Worm (Caenorhabditis elegans): ENCODE results near the gene pmk-2.
"Not testable (repeated sequence)": the region's sequence is repeated elsewhere in the genome, so short reads cannot be mapped to it uniquely, and the experiment has no call there.

The pmk-2 gene

DNA sequence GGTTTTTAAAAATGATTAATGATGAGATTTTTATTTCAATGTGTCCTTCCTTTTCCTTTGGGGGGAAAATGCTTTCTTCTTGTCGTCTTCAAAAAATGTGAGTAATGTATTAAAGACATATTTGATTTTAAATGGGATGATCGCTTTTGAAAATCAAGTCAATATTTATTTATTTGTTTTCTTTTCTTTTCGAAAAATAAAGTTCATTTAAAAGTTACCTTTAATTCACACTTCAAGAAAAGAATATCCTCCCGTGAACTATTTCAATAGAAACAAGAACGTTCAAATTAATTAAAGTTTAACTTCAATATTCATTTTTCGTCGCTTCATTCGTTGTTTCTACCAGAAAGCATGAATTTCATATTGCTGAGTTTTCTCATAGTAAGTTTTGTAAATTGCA is 27.8 kb upstream of the pmk-2 start, which contains the start of gene irld-8:
Gene irld-8 (plus strand): TSS at position 301 of the 400 bp plus-strand sequence.
- no peak for TF ChIP-seq nfya-1 (tag; optimal IDR thresholded peaks at IDR 0.05)
- TF ChIP-seq ceh-14 (tag; optimal IDR thresholded peaks at IDR 0.05), result no peak
- TF ChIP-seq ceh-31 (tag; optimal IDR thresholded peaks at IDR 0.05), result no peak
- no peak for TF ChIP-seq ahr-1 (tag; optimal IDR thresholded peaks at IDR 0.05)

DNA sequence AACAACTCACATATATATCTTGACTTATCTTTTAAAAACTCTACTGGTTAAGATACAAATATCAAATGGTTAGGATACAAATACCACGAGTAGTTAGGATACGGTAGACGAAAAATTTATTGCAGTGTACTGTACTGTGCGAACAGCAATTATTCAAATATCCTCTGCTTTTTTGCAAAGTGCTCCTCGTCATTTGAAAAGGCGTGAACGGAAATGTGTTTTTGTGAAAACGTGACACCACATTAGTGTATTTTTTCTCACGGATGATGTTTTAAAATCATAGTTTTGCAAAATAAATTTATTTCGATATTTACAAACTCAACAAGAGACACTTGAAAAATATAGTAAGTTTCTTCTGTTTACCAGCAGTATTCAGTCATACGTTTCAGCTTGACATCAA is 24.5 kb upstream of the pmk-2 start, which contains the start of gene F42G8.8:
Gene F42G8.8 (plus strand): TSS at position 301 of the 400 bp plus-strand sequence.
- TF ChIP-seq tbx-2 (tag; optimal IDR thresholded peaks at IDR 0.05) (no peak), pqm-1 (tag; optimal IDR thresholded peaks at IDR 0.05) (no peak), ceh-45 (GFP tag; IDR thresholded peaks at IDR 0.05) (no peak), ztf-16 (tag; optimal IDR thresholded peaks at IDR 0.05) (no peak), sox-4 (tag; optimal IDR thresholded peaks at IDR 0.05) (no peak), unc-3 (GFP tag; conservative IDR thresholded peaks at IDR 0.05) (no peak), unc-3 (tag; optimal IDR thresholded peaks at IDR 0.05) (no peak), elt-2 (tag; optimal IDR thresholded peaks at IDR 0.05) (no peak), ceh-24 (tag; optimal IDR thresholded peaks at IDR 0.05) (no peak), hlh-8 (tag; optimal IDR thresholded peaks at IDR 0.05) (no peak), K02D7.2 (tag; optimal IDR thresholded peaks at IDR 0.05) (no peak), hlh-15 (tag; optimal IDR thresholded peaks at IDR 0.05) (no peak), eyg-1 (tag; optimal IDR thresholded peaks at IDR 0.05) (no peak), ceh-14 (tag; optimal IDR thresholded peaks at IDR 0.05) (no peak), unc-86 (tag; optimal IDR thresholded peaks at IDR 0.05) (no peak), hlh-13 (GFP tag; optimal IDR thresholded peaks at IDR 0.05) (no peak)

DNA sequence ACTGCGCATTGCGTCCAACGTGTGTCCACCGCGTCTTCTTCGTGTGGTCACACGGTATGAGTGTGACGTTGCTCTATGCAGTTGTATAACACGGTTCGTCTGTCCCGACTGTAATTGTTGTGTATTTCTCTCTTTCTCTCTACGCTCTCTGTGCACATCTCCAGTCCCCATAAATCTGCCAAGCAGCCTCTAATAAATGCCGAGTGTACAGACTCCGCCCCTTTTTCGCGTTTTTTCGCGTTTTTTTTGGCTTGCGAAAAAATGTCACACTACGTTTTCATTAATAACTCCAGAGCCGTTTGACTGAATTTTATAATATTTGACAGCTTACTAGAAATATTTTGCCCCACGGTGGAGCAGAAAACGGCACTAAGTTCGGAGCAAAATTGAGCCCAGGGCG is 21.0 kb upstream of the pmk-2 start, which contains the start of gene erp-44.3:
Gene erp-44.3 (plus strand): TSS at position 301 of the 400 bp plus-strand sequence.
- TF ChIP-seq F13H6.1 (tag; optimal IDR thresholded peaks at IDR 0.05); hlh-15 (tag; optimal IDR thresholded peaks at IDR 0.05); unc-3 (GFP tag; conservative IDR thresholded peaks at IDR 0.05); unc-3 (tag; optimal IDR thresholded peaks at IDR 0.05): not testable (repeated sequence)

DNA sequence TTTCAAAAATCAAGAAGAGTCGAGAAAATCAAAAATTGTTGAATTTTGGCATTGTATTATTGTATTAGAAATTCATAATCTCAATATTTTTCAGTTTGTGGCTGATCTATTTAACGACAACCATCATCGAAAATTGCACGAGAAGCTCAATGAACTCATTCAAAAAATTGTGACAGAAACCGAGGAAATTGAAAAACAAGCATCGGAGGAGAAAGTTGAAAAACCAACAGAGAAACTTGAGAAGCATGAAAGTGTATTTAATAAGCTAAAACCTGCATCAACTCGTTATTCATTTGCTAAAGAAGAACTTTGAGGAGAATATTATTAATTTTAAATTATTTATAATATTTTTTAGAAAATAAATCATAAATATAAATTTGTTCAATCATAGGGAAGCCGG is 16.4 kb upstream of the pmk-2 start, which contains the start of gene ceph-41:
Gene ceph-41 (plus strand): TSS at position 301 of the 400 bp plus-strand sequence.
- TF ChIP-seq ceh-14 (tag; optimal IDR thresholded peaks at IDR 0.05) (no peak), nhr-232 (tag; optimal IDR thresholded peaks at IDR 0.05) (no peak), gmeb-2 (tag; optimal IDR thresholded peaks at IDR 0.05) (no peak), ztf-16 (tag; optimal IDR thresholded peaks at IDR 0.05) (no peak), pqm-1 (tag; optimal IDR thresholded peaks at IDR 0.05) (no peak), Y22D7AL.16 (tag; optimal IDR thresholded peaks at IDR 0.05) (no peak), ceh-18 (tag; optimal IDR thresholded peaks at IDR 0.05) (no peak), T23F11.4 (GFP tag; optimal IDR thresholded peaks at IDR 0.05) (no peak), ceh-30 (tag; optimal IDR thresholded peaks at IDR 0.05) (no peak), ttx-3 (tag; optimal IDR thresholded peaks at IDR 0.05) (no peak), hlh-30 (tag; optimal IDR thresholded peaks at IDR 0.05; ENCODE audit: insufficient read depth) (no peak), hlh-15 (tag; optimal IDR thresholded peaks at IDR 0.05) (no peak), npax-4 (tag; optimal IDR thresholded peaks at IDR 0.05) (no peak), tbx-7 (tag; optimal IDR thresholded peaks at IDR 0.05) (no peak), ceh-45 (GFP tag; IDR thresholded peaks at IDR 0.05) (no peak), ama-1 (optimal IDR thresholded peaks at IDR 0.05) (no peak), lin-11 (tag; optimal IDR thresholded peaks at IDR 0.05) (no peak)

DNA sequence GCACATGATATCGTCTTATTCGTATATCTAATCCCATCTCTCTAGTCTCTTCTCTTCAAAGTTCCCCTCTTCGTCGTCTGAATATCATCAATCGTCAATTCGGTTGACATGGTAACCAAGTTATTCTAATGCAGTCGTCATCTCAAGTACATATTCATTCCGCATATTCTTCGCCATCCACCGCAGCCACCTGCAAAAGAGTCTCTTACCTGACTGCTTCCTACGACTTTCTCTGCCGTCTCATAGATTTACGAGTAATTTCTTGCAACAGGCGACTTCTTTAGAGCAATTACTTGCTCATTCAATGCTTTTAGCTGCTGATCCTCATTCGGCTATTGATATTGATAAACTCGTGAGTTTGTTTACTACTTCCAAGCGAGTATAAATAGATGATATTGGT is 15.9 kb upstream of the pmk-2 start:
- TF ChIP-seq lim-6 (tag; optimal IDR thresholded peaks at IDR 0.05) (no peak), dmd-4 (tag; optimal IDR thresholded peaks at IDR 0.05; ENCODE audit: borderline replicate concordance) (no peak), ceh-14 (tag; optimal IDR thresholded peaks at IDR 0.05) (no peak), sox-2 (GFP tag; IDR thresholded peaks at IDR 0.05) (no peak), nfya-1 (tag; optimal IDR thresholded peaks at IDR 0.05) (no peak), ceh-2 (tag; optimal IDR thresholded peaks at IDR 0.05) (no peak), zip-5 (tag; optimal IDR thresholded peaks at IDR 0.05) (no peak), ceh-30 (tag; optimal IDR thresholded peaks at IDR 0.05) (no peak), Y22D7AL.16 (tag; optimal IDR thresholded peaks at IDR 0.05) (no peak), elt-4 (tag; optimal IDR thresholded peaks at IDR 0.05) (no peak), fkh-10 (GFP tag; optimal IDR thresholded peaks at IDR 0.05) (no peak), ets-4 (tag; optimal IDR thresholded peaks at IDR 0.05) (no peak), hlh-8 (tag; optimal IDR thresholded peaks at IDR 0.05) (no peak), odd-2 (tag; optimal IDR thresholded peaks at IDR 0.05) (no peak), tbx-2 (tag; optimal IDR thresholded peaks at IDR 0.05) (no peak), nhr-11 (tag; optimal IDR thresholded peaks at IDR 0.05) (no peak)
